Worm (Caenorhabditis elegans): Measurements from ENCODE around the gene sfxn-5.

Gene sfxn-5

ce11 chrII:8124867-8125266 is 20.0 kb upstream of the sfxn-5 start, which contains the start of gene ire-1 (continued):
- TF ChIP-seq lin-35 (GFP tag; optimal IDR thresholded peaks at IDR 0.05): peak; percentile 71 to 88
- peak; percentile 9 for TF ChIP-seq dsc-1 (tag; optimal IDR thresholded peaks at IDR 0.05)
- no peak for TF ChIP-seq egl-13 (tag; optimal IDR thresholded peaks at IDR 0.05)
- TF ChIP-seq nhr-20 (tag; optimal IDR thresholded peaks at IDR 0.05): peak; percentile 39
- TF ChIP-seq unc-30 (tag; optimal IDR thresholded peaks at IDR 0.05): no peak
- peak; percentile 50 for TF ChIP-seq isw-1 (GFP tag; IDR thresholded peaks at IDR 0.05)
- peak; percentile 59 for TF ChIP-seq xbp-1 (tag; optimal IDR thresholded peaks at IDR 0.05)
- no peak for TF ChIP-seq ztf-4 (tag; optimal IDR thresholded peaks at IDR 0.05)
- TF ChIP-seq unc-98 (GFP tag; IDR thresholded peaks at IDR 0.05): no peak
- no peak for TF ChIP-seq nhr-90 (tag; optimal IDR thresholded peaks at IDR 0.05; ENCODE audit: poor library complexity)
- TF ChIP-seq lin-14 (GFP tag; optimal IDR thresholded peaks at IDR 0.05): peak; percentile 47
- TF ChIP-seq ets-5 (GFP tag; IDR thresholded peaks at IDR 0.05): no peak
- no peak for TF ChIP-seq efl-3 (GFP tag; optimal IDR thresholded peaks at IDR 0.05)
- TF ChIP-seq pag-3 (tag; optimal IDR thresholded peaks at IDR 0.05; ENCODE audit: borderline replicate concordance, insufficient read depth): no peak
- no peak for TF ChIP-seq irx-1 (tag; optimal IDR thresholded peaks at IDR 0.05)
- no peak for TF ChIP-seq C34B4.2 (tag; optimal IDR thresholded peaks at IDR 0.05)
- no peak for TF ChIP-seq lir-3 (tag; optimal IDR thresholded peaks at IDR 0.05; ENCODE audit: poor library complexity)
- no peak for TF ChIP-seq mab-9 (GFP tag; IDR thresholded peaks at IDR 0.05)
- TF ChIP-seq unc-130 (tag; optimal IDR thresholded peaks at IDR 0.05): peak; percentile 80
- TF ChIP-seq nhr-84 (tag; optimal IDR thresholded peaks at IDR 0.05): no peak
- TF ChIP-seq grh-1 (GFP tag; IDR thresholded peaks at IDR 0.05): no peak
- TF ChIP-seq lin-15B (tag; optimal IDR thresholded peaks at IDR 0.05): peak; percentile 37
- no peak for TF ChIP-seq fkh-4 (tag; optimal IDR thresholded peaks at IDR 0.05; ENCODE audit: borderline replicate concordance)
- TF ChIP-seq ztf-11 (tag; optimal IDR thresholded peaks at IDR 0.05): no peak
- TF ChIP-seq snu-23 (GFP tag; optimal IDR thresholded peaks at IDR 0.05): peak; percentile 72
- TF ChIP-seq egl-27 (tag; optimal IDR thresholded peaks at IDR 0.05): no peak
- TF ChIP-seq jun-1 (tag; optimal IDR thresholded peaks at IDR 0.05): peak; percentile 12
- TF ChIP-seq ceh-63 (GFP tag; optimal IDR thresholded peaks at IDR 0.05): no peak
- TF ChIP-seq unc-62 (GFP tag; optimal IDR thresholded peaks at IDR 0.05): no peak
- no peak for TF ChIP-seq sup-37 (GFP tag; optimal IDR thresholded peaks at IDR 0.05)
- TF ChIP-seq skn-1 (tag; optimal IDR thresholded peaks at IDR 0.05): peak; percentile 80
- TF ChIP-seq Y116A8C.19 (tag; optimal IDR thresholded peaks at IDR 0.05; ENCODE audit: borderline replicate concordance): no peak
- peak; percentile 54 to 75 (median 70) for TF ChIP-seq dpl-1 (GFP tag; optimal IDR thresholded peaks at IDR 0.05)
- peak; percentile 52 for TF ChIP-seq nhr-47 (tag; optimal IDR thresholded peaks at IDR 0.05)
- no peak for TF ChIP-seq pqm-1 (tag; optimal IDR thresholded peaks at IDR 0.05)
- TF ChIP-seq ceh-88 (GFP tag; IDR thresholded peaks at IDR 0.05): no peak
- no peak for TF ChIP-seq lin-13 (GFP tag; optimal IDR thresholded peaks at IDR 0.05)
- peak; percentile 44 for TF ChIP-seq rnt-1 (tag; optimal IDR thresholded peaks at IDR 0.05)
- TF ChIP-seq vab-15 (tag; optimal IDR thresholded peaks at IDR 0.05): no peak
- TF ChIP-seq mef-2 (tag; optimal IDR thresholded peaks at IDR 0.05): no peak
- TF ChIP-seq nhr-11 (tag; optimal IDR thresholded peaks at IDR 0.05): no peak
- TF ChIP-seq mep-1 (tag; optimal IDR thresholded peaks at IDR 0.05): peak; percentile 78
- TF ChIP-seq snpc-4 (tag; optimal IDR thresholded peaks at IDR 0.05): peak; percentile 33
- peak; percentile 52 to 69 for TF ChIP-seq efl-1 (optimal IDR thresholded peaks at IDR 0.05)
- TF ChIP-seq efl-1 (GFP tag; optimal IDR thresholded peaks at IDR 0.05 in 1 of 2): peak; percentile 70 to 95
- no peak for TF ChIP-seq ama-1 (optimal IDR thresholded peaks at IDR 0.05)
- no peak for TF ChIP-seq ceh-90 (tag; optimal IDR thresholded peaks at IDR 0.05)
- TF ChIP-seq ceh-82 (tag; optimal IDR thresholded peaks at IDR 0.05): peak in 2 of 3 experiments; percentile 31 to 50
- TF ChIP-seq F16B12.6 (tag; optimal IDR thresholded peaks at IDR 0.05): peak; percentile 85

Data from whole organism, L1 larva.